Worm (Caenorhabditis elegans): ENCODE data around the gene B0250.5.

ce11 chrV:20476514-20476913, 17.2 kb upstream of the B0250.5 start:
- no peak for TF ChIP-seq pha-4 (tag; optimal IDR thresholded peaks at IDR 0.05)
- TF ChIP-seq fax-1 (tag; optimal IDR thresholded peaks at IDR 0.05), result no peak
- no peak for TF ChIP-seq ets-4 (tag; optimal IDR thresholded peaks at IDR 0.05)
- TF ChIP-seq unc-86 (tag; optimal IDR thresholded peaks at IDR 0.05), result no peak
- no peak for TF ChIP-seq gmeb-2 (tag; optimal IDR thresholded peaks at IDR 0.05)
- no peak for TF ChIP-seq F13H6.1 (tag; optimal IDR thresholded peaks at IDR 0.05)
- no peak for TF ChIP-seq ceh-6 (GFP tag; optimal IDR thresholded peaks at IDR 0.05)

All from whole organism, late embryonic.